Fruit fly (Drosophila melanogaster): Measurements from ENCODE around the gene CG16815.
A peak's percentile ranks its signal among the peaks of the same experiment; 100 is the strongest.
"Not testable (repeated sequence)": the region's sequence is repeated elsewhere in the genome, so short reads cannot be mapped to it uniquely, and the experiment has no call there.

The CG16815 gene

DNA sequence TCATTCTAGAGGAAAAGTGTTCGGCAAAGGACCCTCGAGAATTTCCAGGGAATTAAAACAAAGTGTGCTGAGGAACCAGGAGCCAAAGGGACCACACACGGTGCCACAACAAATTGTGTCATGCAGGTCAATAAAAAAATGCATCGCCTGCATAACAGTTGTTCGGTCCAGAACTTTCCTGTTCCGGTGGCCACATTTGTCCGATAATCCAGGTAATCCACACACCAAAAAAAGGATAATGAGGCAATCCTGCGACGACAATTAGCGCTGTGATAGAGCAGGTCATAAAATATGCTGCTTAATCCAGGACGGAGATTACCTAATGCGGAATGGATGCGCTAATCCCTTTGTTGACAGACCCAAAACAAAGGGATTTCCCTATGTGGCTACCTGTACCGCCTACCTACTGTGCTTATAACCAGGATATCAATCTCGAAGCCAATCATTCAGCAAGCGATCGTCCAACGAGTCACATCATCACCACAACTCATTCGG lies at the start of gene CG16815:
TSS of gene CG16815 (plus strand) at position 445 of the 495 bp plus-strand sequence.
- TF ChIP-seq noc (tag; optimal IDR thresholded peaks at IDR 0.05), result no peak

DNA sequence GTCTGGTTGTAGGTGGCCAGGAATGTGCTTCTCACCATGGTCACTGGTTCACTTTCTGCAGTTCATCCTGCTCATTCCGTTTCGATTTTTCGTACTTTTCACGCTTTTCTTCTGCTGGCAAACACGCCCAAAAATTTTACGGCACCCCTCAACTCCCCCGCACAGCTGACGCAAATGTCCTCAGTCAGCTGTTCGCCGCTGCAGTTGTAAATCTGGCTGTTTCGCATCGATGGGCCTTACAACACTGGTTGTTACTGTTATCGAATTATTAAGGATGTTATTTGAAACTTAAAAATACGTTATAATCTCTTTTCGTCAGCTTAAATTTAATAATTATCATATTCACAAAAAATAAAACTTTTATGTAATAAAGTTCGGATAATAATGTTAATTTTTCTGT lies 47.2 kb upstream of the CG16815 start, which contains the start of gene Mgat3:
TSS of gene Mgat3 (minus strand) at position 182 of the 400 bp plus-strand sequence.
- TF ChIP-seq noc (tag; optimal IDR thresholded peaks at IDR 0.05), result no peak

DNA sequence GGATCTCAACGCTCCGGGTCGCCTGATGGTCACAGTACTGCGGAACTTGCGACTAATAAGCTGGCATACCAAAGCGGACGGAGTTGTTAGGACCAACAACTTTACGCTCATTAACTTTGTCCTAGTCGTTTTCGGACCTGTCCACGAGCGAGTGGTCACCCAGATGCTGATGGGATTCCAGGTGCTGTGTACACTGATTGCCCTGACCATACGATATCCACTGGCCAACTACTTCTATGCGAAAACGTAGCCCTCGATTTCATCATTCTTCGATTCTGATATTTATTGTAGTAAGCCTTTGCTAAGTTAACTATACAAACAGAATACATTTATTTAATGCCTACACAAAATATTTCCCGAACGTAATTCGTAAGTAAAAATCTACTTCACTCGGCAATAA lies 46.5 kb upstream of the CG16815 start, which contains the start of gene Rsph1:
TSS of gene Rsph1 (plus strand) at position 301 of the 400 bp plus-strand sequence.
- no peak for TF ChIP-seq noc (tag; optimal IDR thresholded peaks at IDR 0.05)

DNA sequence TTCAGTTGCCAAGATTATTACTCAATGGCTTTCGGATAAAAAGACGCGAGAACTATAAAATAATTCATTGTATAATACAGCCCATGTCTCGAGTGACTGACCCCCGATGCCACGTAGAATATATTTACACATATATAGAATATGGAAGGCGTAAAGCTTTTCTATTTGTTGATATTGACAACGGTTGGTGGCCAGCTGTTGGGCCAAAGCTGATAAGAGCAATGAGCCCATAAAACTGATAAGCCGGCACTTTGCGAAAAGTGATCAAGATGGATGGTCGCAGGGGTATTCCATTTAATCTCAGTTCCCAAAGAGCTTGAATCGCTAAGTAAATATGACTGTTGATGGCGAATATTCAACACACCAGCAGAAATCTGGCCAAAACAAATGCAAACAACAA lies 39.1 kb upstream of the CG16815 start:
- TF ChIP-seq noc (tag; optimal IDR thresholded peaks at IDR 0.05), result peak; percentile 93

DNA sequence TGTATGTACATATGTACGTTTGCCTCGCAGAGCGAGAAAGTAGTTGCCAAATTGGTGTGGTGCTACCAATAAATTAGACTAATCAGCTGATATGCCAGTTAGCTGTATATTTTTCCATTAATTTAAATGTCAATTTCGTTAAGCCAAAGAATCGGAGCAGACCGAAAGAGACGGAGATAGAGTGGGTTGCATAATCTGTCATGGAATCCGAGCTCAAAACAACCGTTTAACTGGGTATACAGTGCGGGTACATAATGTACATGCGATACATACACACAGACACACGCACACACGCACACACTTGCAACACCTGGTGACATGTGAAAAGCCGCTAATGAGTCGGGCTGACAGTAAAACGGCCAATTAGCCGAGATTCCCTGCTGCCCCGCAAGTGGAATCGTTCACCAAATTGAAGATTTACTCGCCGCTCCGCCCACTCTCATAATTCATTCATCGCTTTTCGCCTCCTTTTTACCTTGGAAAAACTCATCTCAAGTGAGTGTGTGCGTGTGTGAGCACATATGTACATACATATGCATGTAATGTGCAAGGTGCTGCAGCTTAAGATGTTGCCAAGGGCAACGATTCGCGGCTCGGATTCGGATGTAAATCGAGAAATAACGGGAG lies 38.5 kb upstream of the CG16815 start:
- no peak for TF ChIP-seq noc (tag; optimal IDR thresholded peaks at IDR 0.05)

DNA sequence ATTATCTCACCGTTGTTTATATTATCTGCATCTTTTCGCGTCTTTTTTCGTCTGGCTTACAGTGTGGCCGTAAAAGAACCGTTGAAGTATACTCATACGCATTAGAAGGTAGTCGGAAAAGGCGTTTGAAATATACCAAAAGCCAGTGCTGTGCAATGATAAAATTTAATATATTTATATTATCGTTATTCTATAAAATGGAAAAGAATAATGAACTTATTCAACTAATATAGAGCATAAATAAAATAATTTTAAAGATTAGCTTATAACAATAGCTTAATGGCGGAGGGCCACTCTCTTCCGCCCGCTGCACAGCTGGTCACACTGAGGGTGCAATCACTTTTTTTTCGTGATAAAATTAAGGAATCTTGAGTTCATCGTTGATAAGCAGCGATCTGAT lies 37.7 kb upstream of the CG16815 start, which contains the start of the genes CG16974 and Edem2:
TSS of gene CG16974 (minus strand) at position 86 of the 400 bp plus-strand sequence.
TSS of gene Edem2 (plus strand) at position 308 of the 400 bp plus-strand sequence.
- TF ChIP-seq noc (tag; optimal IDR thresholded peaks at IDR 0.05), result no peak

DNA sequence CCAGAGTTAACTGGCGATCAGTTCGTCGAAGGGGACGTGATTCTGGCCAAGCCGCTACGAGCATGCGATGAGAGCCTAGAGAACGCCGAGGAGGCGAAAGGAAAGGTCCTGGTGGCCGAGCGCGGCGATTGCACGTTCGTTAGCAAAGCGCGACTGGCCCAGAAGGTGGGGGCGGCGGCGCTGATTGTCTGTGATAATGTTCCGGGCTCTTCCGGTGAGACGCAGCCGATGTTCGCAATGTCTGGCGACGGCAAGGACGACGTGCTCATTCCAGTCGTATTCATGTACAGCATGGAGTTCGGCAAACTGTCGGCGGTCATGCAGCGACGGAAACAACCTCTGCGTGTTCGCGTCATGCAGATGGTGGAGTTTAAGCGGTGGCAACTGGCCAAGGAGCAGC lies 33.8 kb upstream of the CG16815 start:
- no peak for TF ChIP-seq noc (tag; optimal IDR thresholded peaks at IDR 0.05)

DNA sequence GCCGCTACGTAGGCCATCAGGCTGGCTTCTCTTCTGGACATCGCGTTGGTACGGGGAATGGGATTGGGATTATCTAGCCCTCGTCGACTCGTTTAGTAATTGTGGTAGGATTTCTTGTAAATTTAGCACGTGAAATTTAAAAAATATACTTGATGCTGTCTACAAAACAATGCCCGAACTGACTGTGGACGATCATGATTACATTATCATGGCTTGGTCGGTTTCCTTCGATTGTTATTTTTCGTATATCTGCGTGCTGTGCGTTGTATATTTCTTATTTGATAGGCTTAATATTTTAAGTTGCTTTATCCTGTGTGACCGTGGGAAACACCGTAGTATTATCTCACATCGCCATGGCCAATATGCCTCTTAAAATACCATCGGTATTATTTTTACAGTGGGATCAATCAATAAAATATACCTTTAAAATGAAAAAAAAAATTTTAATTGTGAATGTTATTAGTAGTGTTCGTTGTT lies 26.6 kb upstream of the CG16815 start, which contains the start of gene CG16972:
TSS of gene CG16972 (minus strand) at position 336 of the 477 bp plus-strand sequence.
- TF ChIP-seq noc (tag; optimal IDR thresholded peaks at IDR 0.05), result no peak

DNA sequence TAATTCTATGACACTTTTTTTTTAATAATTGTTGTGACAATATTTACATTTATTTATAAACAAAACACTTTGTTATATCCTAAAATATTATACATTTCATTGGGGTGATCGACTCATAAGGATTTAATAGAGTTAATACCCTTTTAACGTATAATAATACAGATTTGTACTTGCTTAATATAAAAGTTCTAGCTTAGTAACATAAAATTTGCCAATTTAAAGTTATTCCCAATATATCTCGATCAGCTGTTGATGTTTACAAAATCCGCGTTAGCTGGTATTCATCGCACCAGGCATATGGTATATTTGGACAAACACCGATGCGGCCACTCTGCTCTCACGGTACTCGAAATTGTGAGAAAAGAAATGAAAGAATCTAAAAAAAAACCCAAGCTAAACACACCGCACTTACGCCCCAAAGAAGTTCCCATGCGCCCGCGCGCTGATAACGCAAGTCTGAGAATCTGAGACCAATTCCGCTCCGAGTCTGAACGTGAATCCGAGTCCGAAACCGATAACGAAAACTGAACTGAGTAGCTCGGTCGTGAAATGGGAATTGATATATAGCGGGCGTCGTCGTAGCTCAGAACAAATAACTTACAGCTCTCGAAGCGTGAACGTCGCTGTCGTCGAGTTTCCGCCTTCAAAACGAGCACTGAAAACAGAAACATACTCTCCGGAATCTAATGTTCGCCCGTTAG lies 26.0 kb upstream of the CG16815 start, which contains the start of gene Pect:
TSS of gene Pect (plus strand) at position 326 of the 701 bp plus-strand sequence.
- peak; percentile 51 for TF ChIP-seq noc (tag; optimal IDR thresholded peaks at IDR 0.05)

DNA sequence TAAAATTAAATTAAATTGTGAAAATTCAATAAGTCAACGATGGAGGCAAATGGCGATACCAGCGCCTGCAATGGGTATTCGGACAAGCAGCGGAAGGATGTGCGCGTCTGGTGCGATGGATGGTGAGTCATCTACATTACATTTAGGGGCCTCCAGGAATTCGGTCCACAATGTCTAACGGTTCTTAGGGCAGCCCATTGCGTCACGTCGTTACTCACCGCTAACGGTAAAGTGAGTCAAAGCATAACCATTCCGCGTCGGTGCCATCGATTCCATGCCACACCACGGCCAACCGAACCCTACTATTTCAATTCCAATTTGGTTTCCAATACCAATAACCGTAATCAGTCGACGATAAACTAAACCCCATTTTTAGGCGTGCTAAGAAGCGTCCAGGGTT lies 25.5 kb upstream of the CG16815 start:
- TF ChIP-seq noc (tag; optimal IDR thresholded peaks at IDR 0.05), result no peak

DNA sequence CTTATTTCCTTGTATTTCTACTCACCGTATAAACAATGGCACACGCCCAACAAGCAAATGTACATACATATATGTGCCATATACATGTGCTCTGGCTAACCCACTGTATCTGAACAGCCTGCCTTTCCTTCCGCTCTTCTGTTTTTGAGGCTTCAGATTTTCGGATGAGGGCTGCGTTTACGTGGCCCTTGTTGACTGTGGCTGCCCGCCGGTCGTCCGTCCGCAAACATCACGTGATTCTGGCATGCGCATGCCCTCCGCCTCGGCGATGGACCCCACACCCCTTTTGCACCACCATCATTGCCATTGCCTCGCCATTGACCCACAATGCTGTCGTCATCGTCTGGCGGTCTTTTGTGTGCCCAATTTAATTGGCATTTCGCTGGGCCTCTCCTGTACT lies 24.4 kb upstream of the CG16815 start:
- TF ChIP-seq noc (tag; optimal IDR thresholded peaks at IDR 0.05), result no peak

DNA sequence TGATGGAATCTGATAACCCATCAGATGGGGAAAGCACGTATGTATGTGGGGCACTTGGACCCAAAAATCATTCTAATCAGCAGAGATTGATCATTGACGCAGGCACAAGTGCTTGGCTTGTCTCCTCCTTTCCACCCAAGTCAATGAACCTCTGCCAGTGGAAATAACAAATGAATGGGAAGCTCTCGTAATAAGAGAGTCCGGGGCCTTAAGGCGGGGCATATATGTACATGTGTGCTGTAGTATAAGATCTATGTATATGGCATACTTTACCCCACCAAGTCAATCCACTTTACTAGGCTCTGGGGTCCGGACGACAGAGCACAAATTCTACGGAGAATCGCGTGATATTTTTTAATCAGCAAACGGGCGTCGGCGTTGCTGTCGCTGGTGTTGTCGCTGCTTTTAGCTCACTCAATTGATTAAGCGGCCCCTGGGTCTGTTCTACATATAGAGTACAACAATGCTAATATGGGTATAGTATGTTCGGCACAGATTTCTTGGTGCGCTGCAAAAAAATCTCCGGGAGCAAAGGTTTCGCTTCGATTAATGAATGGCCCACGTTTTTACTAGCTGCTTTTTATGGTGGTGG lies 23.5 kb upstream of the CG16815 start:
- TF ChIP-seq noc (tag; optimal IDR thresholded peaks at IDR 0.05), result peak; percentile 57

DNA sequence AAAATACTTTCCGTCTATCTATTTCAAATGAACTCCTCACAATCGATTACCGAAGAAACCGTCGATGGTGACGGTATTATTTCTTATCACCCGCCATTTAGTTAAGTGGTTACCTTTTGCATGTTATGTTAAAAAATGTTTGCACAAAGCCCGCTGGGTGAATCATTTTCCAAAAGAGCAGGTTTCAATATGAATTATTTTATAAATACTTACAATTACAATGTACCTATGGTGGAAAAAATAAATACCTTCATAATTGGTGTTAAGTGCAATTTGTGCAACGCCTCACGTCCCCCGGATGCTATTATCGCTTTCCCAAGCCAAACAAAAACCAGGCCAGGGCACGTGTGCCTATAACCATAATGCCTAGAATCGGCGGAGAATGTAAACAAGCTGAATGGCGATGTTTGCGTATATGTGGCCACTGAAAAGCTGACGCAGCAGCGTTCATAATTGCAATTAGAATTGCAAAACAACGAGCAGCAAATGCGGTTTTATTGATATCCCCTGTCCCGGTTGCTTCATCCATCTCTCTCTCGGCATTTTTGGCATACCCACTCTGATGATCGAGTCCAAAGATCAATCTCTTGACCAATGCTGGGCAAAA lies 22.7 kb upstream of the CG16815 start:
- TF ChIP-seq noc (tag; optimal IDR thresholded peaks at IDR 0.05), result no peak

DNA sequence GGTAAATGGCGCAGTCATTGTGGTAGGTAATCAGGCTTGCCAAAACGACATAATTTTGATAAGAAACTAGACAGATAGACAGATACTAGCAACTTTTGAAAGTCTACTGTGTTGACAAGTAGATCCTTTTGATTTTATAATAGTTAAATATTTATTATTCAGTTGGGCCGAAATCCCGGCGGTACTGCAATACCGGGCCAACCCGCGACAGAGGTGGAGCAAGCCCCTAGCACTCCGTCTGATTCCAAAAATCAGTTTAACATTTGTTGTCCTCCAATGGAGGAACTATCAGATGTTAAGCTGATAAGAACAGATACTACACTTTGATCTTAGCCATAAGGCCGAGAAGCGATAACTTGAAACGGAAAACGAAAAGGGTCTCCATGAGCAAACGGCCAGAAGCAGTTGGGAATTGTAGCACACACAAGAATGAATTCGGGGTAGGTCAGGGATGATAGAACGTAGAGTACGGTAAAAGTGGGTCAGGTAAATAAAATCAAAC lies 17.8 kb upstream of the CG16815 start, which contains the start of gene CG15482:
TSS of gene CG15482 (minus strand) at position 51 of the 502 bp plus-strand sequence.
- not testable (repeated sequence) for TF ChIP-seq noc (tag; optimal IDR thresholded peaks at IDR 0.05)

DNA sequence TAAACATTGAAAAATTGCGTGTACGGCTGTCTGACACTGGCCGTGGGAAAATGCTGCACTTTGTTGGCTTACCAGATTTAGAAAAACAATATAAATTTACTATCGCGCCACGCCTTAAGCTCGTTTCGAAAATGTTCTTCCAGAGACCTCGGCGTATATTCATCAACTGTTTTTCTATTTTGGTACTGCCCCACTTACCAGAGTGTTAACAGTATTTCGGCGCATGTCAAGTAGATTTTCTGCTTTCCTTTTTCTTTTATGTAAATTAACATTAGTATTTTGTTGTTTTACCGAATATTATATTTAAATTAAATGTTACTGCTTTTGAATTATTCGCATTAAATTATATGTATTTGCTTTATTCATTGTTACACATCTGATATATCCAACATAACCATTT lies 14.6 kb upstream of the CG16815 start, which contains the start of gene kek4:
TSS of gene kek4 (minus strand) at position 341 of the 400 bp plus-strand sequence.
- no peak for TF ChIP-seq noc (tag; optimal IDR thresholded peaks at IDR 0.05)
